Fruit fly (Drosophila melanogaster): ENCODE measurements around the gene cyc.

Gene cyc

dm6 chr3L:19791688-19792073, 24.1 kb downstream of the cyc start (continued):
- TF ChIP-seq pan (optimal IDR thresholded peaks at IDR 0.05), result no peak
- peak in 1 of 2 experiments; percentile 27 for TF ChIP-seq pan (GFP tag; optimal IDR thresholded peaks at IDR 0.05 in 1 of 2, IDR thresholded peaks at IDR 0.05 in 1 of 2)
- TF ChIP-seq CG11695 (GFP tag; IDR thresholded peaks at IDR 0.05), result no peak
- TF ChIP-seq exex (tag; optimal IDR thresholded peaks at IDR 0.05), result peak; percentile 68
- TF ChIP-seq CG30431 (GFP tag; optimal IDR thresholded peaks at IDR 0.05), result no peak
- no peak for TF ChIP-seq CG2875 (GFP tag; optimal IDR thresholded peaks at IDR 0.05)
- TF ChIP-seq Fer3 (tag; optimal IDR thresholded peaks at IDR 0.05), result no peak
- peak; percentile 20 for TF ChIP-seq odd (GFP tag; optimal IDR thresholded peaks at IDR 0.05)
- TF ChIP-seq CG9797 (GFP tag; optimal IDR thresholded peaks at IDR 0.05), result no peak
- TF ChIP-seq CG10366 (GFP tag; IDR thresholded peaks at IDR 0.05), result no peak
- TF ChIP-seq lbe (GFP tag; optimal IDR thresholded peaks at IDR 0.05), result no peak
- TF ChIP-seq CG10267 (tag; optimal IDR thresholded peaks at IDR 0.05), result no peak
- TF ChIP-seq gro (GFP tag; optimal IDR thresholded peaks at IDR 0.05), result peak; percentile 52
- no peak for TF ChIP-seq Oli (tag; optimal IDR thresholded peaks at IDR 0.05)
- TF ChIP-seq vnd (GFP tag; IDR thresholded peaks at IDR 0.05; ENCODE audit: partially characterized antibody), result no peak
- TF ChIP-seq CG9876 (GFP tag; optimal IDR thresholded peaks at IDR 0.05), result peak; percentile 21
- no peak for TF ChIP-seq disco-r (GFP tag; optimal IDR thresholded peaks at IDR 0.05)
- TF ChIP-seq CG12155 (GFP tag; optimal IDR thresholded peaks at IDR 0.05), result no peak
- TF ChIP-seq CG12391 (tag; optimal IDR thresholded peaks at IDR 0.05), result no peak
- no peak for TF ChIP-seq CG2678 (tag; optimal IDR thresholded peaks at IDR 0.05)
- peak; percentile 36; the same call in 1 of the 2 replicates for TF ChIP-seq sna (GFP tag; IDR thresholded peaks at IDR 0.05; ENCODE audit: partially characterized antibody)
- no peak for TF ChIP-seq CG12744 (GFP tag; optimal IDR thresholded peaks at IDR 0.05)
- TF ChIP-seq Gug (GFP tag; IDR thresholded peaks at IDR 0.05), result no peak
- TF ChIP-seq CG12769 (tag; optimal IDR thresholded peaks at IDR 0.05), result peak; percentile 82
- no peak for TF ChIP-seq CG3847 (GFP tag; IDR thresholded peaks at IDR 0.05)
- TF ChIP-seq usp (GFP tag; optimal IDR thresholded peaks at IDR 0.05), result no peak
- TF ChIP-seq CG7357 (GFP tag; IDR thresholded peaks at IDR 0.05), result no peak
- TF ChIP-seq ap (GFP tag; IDR thresholded peaks at IDR 0.05), result no peak
- peak; percentile 7 for TF ChIP-seq CG17359 (tag; optimal IDR thresholded peaks at IDR 0.05)
- no peak for TF ChIP-seq Fer2 (tag; optimal IDR thresholded peaks at IDR 0.05)
- no peak for TF ChIP-seq CG11247 (GFP tag; IDR thresholded peaks at IDR 0.05)
- TF ChIP-seq jigr1 (GFP tag; IDR thresholded peaks at IDR 0.05), result no peak
- TF ChIP-seq CG4282 (GFP tag; optimal IDR thresholded peaks at IDR 0.05), result no peak
- no peak for TF ChIP-seq Camta (GFP tag; optimal IDR thresholded peaks at IDR 0.05)
- peak; percentile 92 for TF ChIP-seq CG10431 (GFP tag; optimal IDR thresholded peaks at IDR 0.05)
- TF ChIP-seq Bteb2 (GFP tag; optimal IDR thresholded peaks at IDR 0.05), result no peak
- TF ChIP-seq inv (GFP tag; IDR thresholded peaks at IDR 0.05; ENCODE audit: partially characterized antibody), result no peak
- TF ChIP-seq Sry-β (GFP tag; optimal IDR thresholded peaks at IDR 0.05), result no peak
- no peak for TF ChIP-seq insv (GFP tag; optimal IDR thresholded peaks at IDR 0.05)
- TF ChIP-seq CG6254 (GFP tag; optimal IDR thresholded peaks at IDR 0.05), result no peak
- no peak for TF ChIP-seq lov (optimal IDR thresholded peaks at IDR 0.05)
- TF ChIP-seq lov (GFP tag; IDR thresholded peaks at IDR 0.05), result peak; percentile 76; the same call in 2 of the 3 replicates
- TF ChIP-seq pho (GFP tag; optimal IDR thresholded peaks at IDR 0.05), result no peak
- no peak for TF ChIP-seq ac (GFP tag; optimal IDR thresholded peaks at IDR 0.05)
- TF ChIP-seq CG1792 (GFP tag; optimal IDR thresholded peaks at IDR 0.05), result no peak
- TF ChIP-seq dmrt11E (tag; optimal IDR thresholded peaks at IDR 0.05), result no peak
- TF ChIP-seq CG10274 (GFP tag; optimal IDR thresholded peaks at IDR 0.05), result no peak
- TF ChIP-seq slbo (GFP tag; IDR thresholded peaks at IDR 0.05), result no peak
- no peak for TF ChIP-seq Dref (GFP tag; IDR thresholded peaks at IDR 0.05)
- TF ChIP-seq NC2α (GFP tag; optimal IDR thresholded peaks at IDR 0.05), result no peak
- TF ChIP-seq Neu2 (GFP tag; optimal IDR thresholded peaks at IDR 0.05; ENCODE audit: borderline replicate concordance), result no peak
- TF ChIP-seq Dfd (GFP tag; optimal IDR thresholded peaks at IDR 0.05), result no peak
